Worm (Caenorhabditis elegans) whole organism, L2 larva: ENCODE data around the gene F41E6.1.

Experiments
- C34F6.9 ChIP-seq: fragments of 150-350 bp; optimal IDR thresholded peaks from 2 replicates; lab custom pipeline; 2014; ENCODE audit warnings: missing biosample characterization, missing genetic modification characterization
- F13H6.1 ChIP-seq: sonication (generic microtip); optimal IDR thresholded peaks from 2 replicates; lab custom pipeline; 2016; ENCODE audit warnings: missing genetic modification characterization, missing compliant biosample characterization
- R02D3.7 ChIP-seq: fragments of 150-350 bp; optimal IDR thresholded peaks from 2 replicates; lab custom pipeline; 2014; ENCODE audit warnings: missing biosample characterization, missing genetic modification characterization
- Y55F3AM.14 ChIP-seq: fragments of 200-800 bp; sonication (Bioruptor generic); optimal IDR thresholded peaks from 2 replicates; lab custom pipeline; 2018; ENCODE audit warnings: mild to moderate bottlenecking, missing genetic modification characterization, missing compliant biosample characterization
- alr-1 ChIP-seq: fragments of 150-350 bp; optimal IDR thresholded peaks from 2 replicates; lab custom pipeline; 2014; ENCODE audit warnings: missing biosample characterization, missing genetic modification characterization
- ama-1 ChIP-seq: fragments of 150-350 bp; optimal IDR thresholded peaks from 2 replicates; lab custom pipeline; 2018; ENCODE audit warnings: inconsistent platforms
- blmp-1 ChIP-seq: sonication (generic microtip); optimal IDR thresholded peaks from 2 replicates; lab custom pipeline; 2017; ENCODE audit warnings: missing genetic modification characterization, mild to moderate bottlenecking, missing compliant biosample characterization, antibody characterized with exemption, moderate library complexity; ENCODE audit not compliant: insufficient read depth
- ceh-16 ChIP-seq: fragments of 150-350 bp; optimal IDR thresholded peaks from 2 replicates; lab custom pipeline; 2014; ENCODE audit warnings: missing biosample characterization, missing genetic modification characterization
- crh-2 ChIP-seq: sonication (generic microtip); optimal IDR thresholded peaks from 2 replicates; lab custom pipeline; 2017; ENCODE audit warnings: missing biosample characterization, missing genetic modification characterization
- dmd-4 ChIP-seq: sonication (generic microtip); optimal IDR thresholded peaks from 2 replicates; lab custom pipeline; 2017; ENCODE audit warnings: missing biosample characterization, missing genetic modification characterization
- egl-27 ChIP-seq: sonication (generic microtip); optimal IDR thresholded peaks from 3 replicates; lab custom pipeline; 2017; ENCODE audit warnings: missing biosample characterization, missing genetic modification reagents, missing genetic modification characterization
- elt-1 ChIP-seq: fragments of 150-350 bp; optimal IDR thresholded peaks from 2 replicates; lab custom pipeline; 2014; ENCODE audit warnings: missing biosample characterization, missing genetic modification characterization
- fos-1 ChIP-seq: fragments of 150-350 bp; optimal IDR thresholded peaks from 2 replicates; lab custom pipeline; 2014; ENCODE audit warnings: missing biosample characterization, missing genetic modification characterization
- gmeb-1 ChIP-seq: fragments of 150-350 bp; optimal IDR thresholded peaks from 2 replicates; lab custom pipeline; 2014; ENCODE audit warnings: missing biosample characterization, missing genetic modification characterization
- lin-39 ChIP-seq: fragments of 150-350 bp; optimal IDR thresholded peaks from 2 replicates; lab custom pipeline; 2014; ENCODE audit warnings: missing biosample characterization, missing genetic modification reagents, missing genetic modification characterization
- mab-5 ChIP-seq: fragments of 150-350 bp; optimal IDR thresholded peaks from 2 replicates; lab custom pipeline; 2014; ENCODE audit warnings: missing biosample characterization, missing genetic modification characterization
- mdl-1 ChIP-seq, 2 experiments: fragments of 150-350 bp in 1 of 2; sonication (generic microtip) in 1 of 2; optimal IDR thresholded peaks; 2 replicates each; lab custom pipeline; 2017; ENCODE audit warnings: missing biosample characterization in 2 of 2, missing genetic modification characterization in 2 of 2
- nhr-11 ChIP-seq: fragments of 150-350 bp; optimal IDR thresholded peaks from 2 replicates; lab custom pipeline; 2014; ENCODE audit warnings: missing biosample characterization, missing genetic modification characterization
- nhr-12 ChIP-seq: fragments of 150-350 bp; optimal IDR thresholded peaks from 2 replicates; lab custom pipeline; 2014; ENCODE audit warnings: missing biosample characterization, missing genetic modification characterization
- nhr-129 ChIP-seq: fragments of 150-350 bp; optimal IDR thresholded peaks from 2 replicates; lab custom pipeline; 2014; ENCODE audit warnings: missing biosample characterization, missing genetic modification characterization
- nhr-21 ChIP-seq: fragments of 150-350 bp; optimal IDR thresholded peaks from 2 replicates; lab custom pipeline; 2014; ENCODE audit warnings: missing biosample characterization, missing genetic modification characterization
- nhr-23 ChIP-seq: fragments of 150-350 bp; optimal IDR thresholded peaks from 2 replicates; lab custom pipeline; 2014; ENCODE audit warnings: missing biosample characterization, missing genetic modification reagents, missing genetic modification characterization
- nhr-25 ChIP-seq: fragments of 150-350 bp; sonication (generic microtip); optimal IDR thresholded peaks from 3 replicates; lab custom pipeline; 2014; ENCODE audit warnings: missing biosample characterization, missing genetic modification characterization
- nhr-77 ChIP-seq: fragments of 150-350 bp; optimal IDR thresholded peaks from 2 replicates; lab custom pipeline; 2014; ENCODE audit warnings: missing biosample characterization, missing genetic modification characterization
- sem-4 ChIP-seq: fragments of 150-350 bp; optimal IDR thresholded peaks from 2 replicates; lab custom pipeline; 2014; ENCODE audit warnings: missing biosample characterization, missing genetic modification reagents, missing genetic modification characterization
- sma-3 ChIP-seq: sonication (generic microtip); optimal IDR thresholded peaks from 2 replicates; lab custom pipeline; 2016; ENCODE audit warnings: missing genetic modification reagents, missing genetic modification characterization, missing compliant biosample characterization
- sma-9 ChIP-seq, 2 experiments: fragments of 150-350 bp in 1 of 2; sonication (generic microtip) in 1 of 2; optimal IDR thresholded peaks; 2 replicates each; lab custom pipeline; 2014 to 2016; ENCODE audit warnings: missing genetic modification characterization in 2 of 2, mild to moderate bottlenecking in 1 of 2, missing biosample characterization in 1 of 2, missing compliant biosample characterization in 1 of 2, missing genetic modification reagents in 1 of 2, moderate library complexity in 1 of 2
- unc-39 ChIP-seq: fragments of 150-350 bp; optimal IDR thresholded peaks from 2 replicates; lab custom pipeline; 2014; ENCODE audit warnings: missing biosample characterization, missing genetic modification characterization
- unc-55 ChIP-seq: fragments of 150-350 bp; sonication (generic microtip); optimal IDR thresholded peaks from 3 replicates; lab custom pipeline; 2014; ENCODE audit warnings: missing biosample characterization, missing genetic modification reagents, missing genetic modification characterization
- unc-62 ChIP-seq: fragments of 150-350 bp; optimal IDR thresholded peaks from 2 replicates; lab custom pipeline; 2014; ENCODE audit warnings: missing biosample characterization, missing genetic modification reagents, missing genetic modification characterization
- zag-1 ChIP-seq: fragments of 150-350 bp; optimal IDR thresholded peaks from 2 replicates; lab custom pipeline; 2014; ENCODE audit warnings: missing biosample characterization, missing genetic modification characterization
- ztf-1 ChIP-seq: fragments of 200-800 bp; sonication (Bioruptor generic); conservative IDR thresholded peaks from 2 replicates; pipeline ENCODE4 v1.3.6; 2022; ENCODE audit warnings: missing genetic modification characterization, missing compliant biosample characterization
- ztf-4 ChIP-seq: fragments of 150-350 bp; optimal IDR thresholded peaks from 2 replicates; lab custom pipeline; 2014; ENCODE audit warnings: missing biosample characterization, missing genetic modification characterization

The F41E6.1 gene

DNA sequence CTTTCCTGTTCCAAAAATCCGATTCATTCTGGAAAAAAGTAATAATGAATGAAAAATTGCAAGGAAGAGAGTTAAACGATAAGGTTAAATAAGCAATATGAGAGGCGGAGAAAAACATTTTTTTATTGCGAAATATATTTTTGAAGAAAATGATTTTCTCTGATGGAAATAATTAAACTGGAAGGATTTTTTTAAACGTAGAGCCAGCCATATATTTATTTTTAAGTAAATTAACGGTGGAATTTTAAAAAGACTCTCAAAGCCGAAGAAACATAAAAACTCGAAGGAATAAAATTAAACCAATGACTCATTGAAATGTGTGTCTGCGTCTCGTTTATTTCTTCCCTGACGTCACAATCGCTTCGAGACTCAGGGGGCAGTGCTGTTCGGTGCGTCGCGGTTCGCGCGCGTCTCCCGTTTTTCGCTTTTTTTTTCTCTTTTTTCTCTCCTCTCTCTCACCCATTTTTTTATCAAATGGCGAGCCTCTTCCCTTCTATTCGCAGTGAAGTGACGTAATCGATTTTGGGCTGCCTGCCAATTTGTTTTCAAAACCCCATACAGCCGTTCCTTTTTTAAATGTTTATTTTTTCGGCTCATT is 16.2 kb upstream of the F41E6.1 start, which contains the start of gene vps-60 (continued):
- TF ChIP-seq sma-9 (GFP tag; optimal IDR thresholded peaks at IDR 0.05; lab: Kevin White, UChicago) (peak; percentile 94), sma-9 (tag; optimal IDR thresholded peaks at IDR 0.05; lab: Kevin White, UChicago) (no peak), dmd-4 (tag; lab: Kevin White, UChicago) (no peak)
- TF ChIP-seq, all 48 proteins: peak for 30

DNA sequence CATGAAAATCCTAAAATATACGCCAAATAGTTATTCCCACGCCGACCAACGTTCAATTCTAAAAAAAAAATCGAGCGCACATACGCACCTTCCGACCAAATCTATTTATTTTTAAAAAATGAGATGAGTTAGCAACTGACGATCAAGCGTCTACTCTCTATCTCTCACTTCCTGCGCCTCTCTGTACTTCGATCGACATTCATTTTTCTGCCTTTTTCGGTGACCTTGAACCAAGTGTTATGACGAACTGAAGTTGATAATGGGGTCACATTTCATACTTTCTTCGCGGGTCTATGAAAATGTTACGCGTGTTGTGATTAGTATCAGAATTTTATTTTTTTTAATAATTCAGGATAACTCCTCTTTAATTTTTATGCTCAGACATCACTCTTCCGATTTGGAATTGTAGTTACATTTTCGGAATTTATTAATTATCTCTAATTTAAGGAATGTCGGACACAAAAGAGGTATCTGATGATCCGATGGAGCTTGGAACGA is 15.0 kb upstream of the F41E6.1 start, which contains the start of gene smk-1:
smk-1 (plus strand) TSS at position 448 of the 498 bp plus-strand sequence.
- no peak for TF ChIP-seq nhr-11
- TF ChIP-seq gmeb-1 (tag; lab: Kevin White, UChicago) = peak; percentile 26
- TF ChIP-seq sma-3 (GFP tag; lab: Kevin White, UChicago) = peak; percentile 39
- TF ChIP-seq ama-1 = no peak
- TF ChIP-seq sma-9 (GFP tag; optimal IDR thresholded peaks at IDR 0.05; lab: Kevin White, UChicago) = peak; percentile 67
- TF ChIP-seq sma-9 (tag; optimal IDR thresholded peaks at IDR 0.05; lab: Kevin White, UChicago) = no peak
- no peak for TF ChIP-seq egl-27 (tag; lab: Kevin White, UChicago)
- TF ChIP-seq nhr-129 (tag; lab: Kevin White, UChicago) = no peak
- no peak for TF ChIP-seq nhr-23 (tag; lab: Kevin White, UChicago)
- no peak for TF ChIP-seq unc-62 (GFP tag; lab: Kevin White, UChicago)
- peak; percentile 22 for TF ChIP-seq C34F6.9
- TF ChIP-seq nhr-21 (tag; lab: Kevin White, UChicago) = peak; percentile 49
- TF ChIP-seq fos-1 (tag; lab: Kevin White, UChicago) = peak; percentile 50
- no peak for TF ChIP-seq nhr-77
- TF ChIP-seq nhr-25 = peak; percentile 82
- TF ChIP-seq ztf-4 (tag; lab: Kevin White, UChicago) = peak; percentile 41
- TF ChIP-seq sem-4 (tag; lab: Kevin White, UChicago) = peak; percentile 17
- TF ChIP-seq blmp-1 = peak; percentile 22
- TF ChIP-seq Y55F3AM.14 = no peak
- peak; percentile 27 for TF ChIP-seq crh-2 (tag; lab: Kevin White, UChicago)
- TF ChIP-seq, all 48 proteins: peak for 11

DNA sequence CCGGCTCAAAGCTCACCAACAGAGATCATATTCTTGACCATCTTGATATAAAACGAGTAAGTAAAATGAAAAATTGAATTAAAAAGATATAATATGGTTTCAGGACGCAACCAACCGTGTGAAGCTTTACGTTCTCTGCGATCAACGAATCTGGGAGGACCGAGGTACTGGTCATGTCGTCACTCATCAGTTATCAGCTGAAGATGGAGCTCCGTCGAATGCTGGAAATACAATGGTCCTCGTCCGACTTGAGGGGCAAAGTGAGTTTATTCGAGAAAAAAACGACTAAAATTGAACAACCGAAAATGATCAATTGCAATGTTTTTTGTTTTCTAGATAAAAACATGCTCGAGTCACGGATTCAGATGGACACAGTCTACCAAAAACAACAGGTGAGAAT is 13.9 kb upstream of the F41E6.1 start:
- TF ChIP-seq ceh-16 (tag; lab: Kevin White, UChicago) (no peak), zag-1 (tag; lab: Kevin White, UChicago) (no peak), R02D3.7 (tag; lab: Kevin White, UChicago) (no peak), mab-5 (tag; lab: Kevin White, UChicago) (no peak), nhr-129 (tag; lab: Kevin White, UChicago) (no peak), gmeb-1 (tag; lab: Kevin White, UChicago) (no peak), lin-39 (no peak), nhr-12 (tag; lab: Kevin White, UChicago) (no peak), ztf-1 (GFP tag; lab: Robert Waterston, UW) (no peak), elt-1 (tag; lab: Kevin White, UChicago) (no peak), unc-39 (tag; lab: Kevin White, UChicago) (no peak)

DNA sequence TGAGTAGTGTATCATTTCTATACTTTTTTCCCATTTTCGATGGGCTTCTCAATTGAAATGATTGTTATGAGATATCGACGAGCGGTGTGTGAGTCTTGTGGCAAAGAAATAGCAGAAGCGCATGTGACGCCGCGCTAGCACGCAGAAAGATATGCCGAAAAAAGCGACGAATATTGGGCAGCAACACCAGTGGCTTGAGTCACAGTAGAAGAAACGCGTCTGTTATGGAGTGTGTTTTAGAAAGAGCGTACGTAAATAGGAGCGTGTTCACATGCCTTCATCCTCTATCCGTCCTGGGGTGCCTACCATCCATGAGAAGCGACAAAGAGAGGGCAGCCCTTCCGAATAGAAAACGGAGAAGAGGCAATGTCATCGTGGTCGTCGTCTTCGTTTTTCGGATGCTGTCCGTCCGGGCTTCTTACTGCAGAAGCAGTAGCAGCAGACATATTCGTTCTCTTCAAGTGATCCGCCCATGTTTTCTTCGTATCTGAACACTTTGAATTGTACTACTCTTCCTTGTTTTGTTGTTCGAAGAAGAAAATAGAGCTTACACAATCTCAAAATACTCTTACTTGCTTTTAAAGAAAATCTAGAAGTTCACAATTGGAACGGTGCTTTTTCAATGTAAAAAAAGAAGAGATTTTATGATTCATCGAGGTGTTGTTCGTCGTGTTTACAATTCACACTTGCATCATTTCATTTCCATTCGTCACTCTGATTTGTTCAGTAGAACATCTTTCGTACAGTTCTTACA is 12.5 kb upstream of the F41E6.1 start:
- peak; percentile 10 for TF ChIP-seq F13H6.1 (tag; lab: Kevin White, UChicago)
- TF ChIP-seq unc-55 (GFP tag; lab: Kevin White, UChicago) = peak; percentile 17
- TF ChIP-seq nhr-21 (tag; lab: Kevin White, UChicago) = peak; percentile 50
- TF ChIP-seq Y55F3AM.14 = no peak
- no peak for TF ChIP-seq unc-62 (GFP tag; lab: Kevin White, UChicago)
- TF ChIP-seq mdl-1 (tag; optimal IDR thresholded peaks at IDR 0.05; lab: Kevin White, UChicago) = peak in 1 of 2 experiments; percentile 16
- TF ChIP-seq ceh-16 (tag; lab: Kevin White, UChicago) = no peak
- TF ChIP-seq nhr-129 (tag; lab: Kevin White, UChicago) = peak; percentile 45
- no peak for TF ChIP-seq alr-1
- peak; percentile 7 for TF ChIP-seq fos-1 (tag; lab: Kevin White, UChicago)
